Worm (Caenorhabditis elegans) whole organism, young adult: Measurements from ENCODE around the gene F58E2.2.

Experiments
- C17E4.6 ChIP-seq: fragments of 200-800 bp; sonication (Bioruptor generic); IDR thresholded peaks from 2 replicates; pipeline ENCODE4 v1.3.6; 2022; ENCODE audit warnings: missing genetic modification reagents, missing genetic modification characterization, missing compliant biosample characterization
- die-1 ChIP-seq: sonication (generic microtip); optimal IDR thresholded peaks from 2 replicates; lab custom pipeline; 2016; ENCODE audit warnings: missing genotype, mild to moderate bottlenecking, missing genetic modification characterization, missing compliant biosample characterization
- efl-1 ChIP-seq: fragments of 150-350 bp; optimal IDR thresholded peaks from 2 replicates; lab custom pipeline; 2014; ENCODE audit warnings: missing biosample characterization, missing genetic modification reagents, missing genetic modification characterization
- him-1 ChIP-seq: sonication (generic microtip); optimal IDR thresholded peaks from 2 replicates; lab custom pipeline; 2016; ENCODE audit warnings: missing genotype, missing genetic modification reagents, missing genetic modification characterization, missing compliant biosample characterization
- lir-1 ChIP-seq: fragments of 200-800 bp; sonication (Bioruptor generic); conservative IDR thresholded peaks from 2 replicates; pipeline ENCODE4 v1.3.6; 2022; ENCODE audit warnings: missing genetic modification reagents, missing genetic modification characterization, missing compliant biosample characterization
- nhr-120 ChIP-seq: fragments of 200-800 bp; sonication (Bioruptor generic); IDR thresholded peaks from 2 replicates; pipeline ENCODE4 v1.3.6; 2022; ENCODE audit warnings: missing genetic modification characterization, missing compliant biosample characterization
- pha-4 ChIP-seq: fragments of 150-350 bp; sonication (generic microtip); optimal IDR thresholded peaks from 2 replicates; lab custom pipeline; 2014; ENCODE audit warnings: missing biosample characterization, missing genetic modification reagents, missing genetic modification characterization
- sea-2 ChIP-seq: fragments of 200-800 bp; sonication (Bioruptor generic); IDR thresholded peaks from 2 replicates; pipeline ENCODE4 v1.3.6; 2022; ENCODE audit warnings: missing genetic modification characterization, missing compliant biosample characterization
- unc-62 ChIP-seq: fragments of 150-350 bp; optimal IDR thresholded peaks from 2 replicates; lab custom pipeline; 2014; ENCODE audit warnings: missing biosample characterization, missing genetic modification reagents, missing genetic modification characterization

DNA sequence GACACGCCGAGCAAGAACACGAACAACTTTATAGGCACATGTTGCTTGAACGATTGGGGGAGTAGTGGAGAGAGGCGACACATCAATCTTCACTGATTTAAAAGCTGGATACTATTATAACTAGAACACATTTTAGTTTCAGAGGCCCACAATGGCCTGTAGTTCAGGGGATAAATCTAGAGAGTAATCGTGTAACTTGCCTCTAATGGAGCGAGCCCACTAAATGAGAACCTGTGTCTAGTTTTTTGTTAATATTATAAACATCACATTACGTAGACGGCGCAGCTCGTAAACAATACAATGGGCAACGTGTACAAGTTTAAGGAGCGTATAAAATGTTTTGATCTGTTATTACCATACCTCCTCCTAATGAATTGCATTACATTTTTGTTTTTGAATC lies 25.2 kb upstream of the F58E2.2 start, which contains the start of gene F58E2.5:
- TF ChIP-seq pha-4 (tag; lab: Kevin White, UChicago) (no peak), sea-2 (GFP tag; lab: Robert Waterston, UW) (no peak), efl-1 (GFP tag; lab: Kevin White, UChicago) (no peak), him-1 (tag; lab: Kevin White, UChicago) (no peak), die-1 (tag; lab: Kevin White, UChicago) (no peak), lir-1 (GFP tag; lab: Robert Waterston, UW) (no peak), C17E4.6 (GFP tag; lab: Robert Waterston, UW) (no peak), nhr-120 (GFP tag; lab: Robert Waterston, UW) (no peak), unc-62 (no peak)
